Fruit fly (Drosophila melanogaster) whole organism, embryonic: ENCODE measurements around the gene CG8952.

Source experiments
- Abd-B ChIP-seq: fragments of 200-800 bp; sonication (Bioruptor generic); optimal IDR thresholded peaks from 2 replicates; lab custom pipeline; 2018; ENCODE audit warnings: missing biosample characterization, mild to moderate bottlenecking, missing genetic modification characterization, moderate library complexity
- Ada2b ChIP-seq: fragments of 200-800 bp; sonication (Bioruptor generic); IDR thresholded peaks from 2 replicates; pipeline ENCODE4 v1.3.6; 2022; ENCODE audit warnings: missing biosample characterization, missing genetic modification characterization
- Asciz ChIP-seq: fragments of 200-800 bp; sonication (Bioruptor generic); optimal IDR thresholded peaks from 2 replicates; lab custom pipeline; 2017; ENCODE audit warnings: missing biosample characterization, mild to moderate bottlenecking, missing genetic modification characterization, missing genetic modification reagents
- Awh ChIP-seq: fragments of 200-800 bp; sonication (Bioruptor generic); IDR thresholded peaks from 2 replicates; pipeline ENCODE4, ENCODE4 v1.3.6; 2022; ENCODE audit warnings: missing biosample characterization, missing genetic modification characterization
- CG10321 ChIP-seq: fragments of 200-800 bp; sonication (Bioruptor generic); IDR thresholded peaks from 2 replicates; pipeline ENCODE4 v1.3.6; 2022; ENCODE audit warnings: missing biosample characterization, missing genetic modification characterization
- CG11560 ChIP-seq: fragments of 200-800 bp; sonication (Bioruptor generic); IDR thresholded peaks from 3 replicates; pipeline ENCODE4 v1.3.6; 2022; ENCODE audit warnings: missing biosample characterization, missing genetic modification characterization
- CG13287 ChIP-seq: fragments of 200-800 bp; sonication (Bioruptor generic); IDR thresholded peaks from 2 replicates; pipeline ENCODE4 v1.3.6; 2022; ENCODE audit warnings: missing biosample characterization, missing genetic modification characterization; ENCODE audit not compliant: partially characterized antibody
- CG14860 ChIP-seq: fragments of 200-800 bp; sonication (Bioruptor generic); IDR thresholded peaks from 3 replicates; pipeline ENCODE4 v1.3.6; 2022; ENCODE audit warnings: missing biosample characterization, missing genetic modification characterization; ENCODE audit not compliant: partially characterized antibody
- CG1647 ChIP-seq: fragments of 200-800 bp; sonication (Bioruptor generic); optimal IDR thresholded peaks from 3 replicates; lab custom pipeline; 2016; ENCODE audit warnings: missing biosample characterization, missing genetic modification characterization
- CG2712 ChIP-seq: fragments of 200-800 bp; optimal IDR thresholded peaks from 3 replicates; lab custom pipeline; 2019; ENCODE audit warnings: missing biosample characterization, mild to moderate bottlenecking, missing genetic modification characterization, moderate library complexity
- CG33213 ChIP-seq: fragments of 200-800 bp; sonication (Bioruptor generic); optimal IDR thresholded peaks from 3 replicates; lab custom pipeline; 2016; ENCODE audit warnings: missing biosample characterization, missing genetic modification characterization
- CG34224 ChIP-seq: fragments of 200-800 bp; sonication (Bioruptor generic); IDR thresholded peaks from 3 replicates; pipeline ENCODE4 v1.3.6; 2022; ENCODE audit warnings: missing biosample characterization, missing genetic modification characterization; ENCODE audit not compliant: partially characterized antibody
- CG42726 ChIP-seq: fragments of 200-800 bp; sonication (Bioruptor generic); IDR thresholded peaks from 2 replicates; pipeline ENCODE4 v1.3.6; 2022; ENCODE audit warnings: missing biosample characterization, missing genetic modification characterization; ENCODE audit not compliant: partially characterized antibody
- CG5953 ChIP-seq: fragments of 200-800 bp; sonication (Bioruptor generic); IDR thresholded peaks from 2 replicates; pipeline ENCODE4 v1.3.6; 2022; ENCODE audit warnings: missing biosample characterization, missing genetic modification characterization
- CG6854 ChIP-seq: fragments of 200-800 bp; sonication (Bioruptor generic); optimal IDR thresholded peaks from 3 replicates; lab custom pipeline; 2017; ENCODE audit warnings: missing biosample characterization, mild to moderate bottlenecking, missing genetic modification characterization
- CG7928 ChIP-seq: fragments of 200-800 bp; sonication (Bioruptor generic); optimal IDR thresholded peaks from 2 replicates; lab custom pipeline; 2017; ENCODE audit warnings: missing biosample characterization, mild to moderate bottlenecking, missing genetic modification characterization
- CG8290 ChIP-seq, 3 experiments: fragments of 200-800 bp; sonication (Bioruptor generic); optimal IDR thresholded peaks; 2 replicates each; lab custom pipeline; 2016 to 2019; ENCODE audit warnings: missing biosample characterization in 3 of 3, missing genetic modification characterization in 3 of 3, mild to moderate bottlenecking in 2 of 3, moderate library complexity in 1 of 3
- CG8388 ChIP-seq: fragments of 200-800 bp; sonication (Bioruptor generic); optimal IDR thresholded peaks from 2 replicates; lab custom pipeline; 2019; ENCODE audit warnings: missing biosample characterization, mild to moderate bottlenecking, missing genetic modification characterization, moderate library complexity
- CG9876 ChIP-seq: fragments of 200-800 bp; sonication (Bioruptor generic); optimal IDR thresholded peaks from 2 replicates; lab custom pipeline; 2016; ENCODE audit warnings: missing biosample characterization, missing genetic modification characterization
- D19B ChIP-seq: fragments of 200-800 bp; sonication (Bioruptor generic); optimal IDR thresholded peaks from 2 replicates; lab custom pipeline; 2017; ENCODE audit warnings: missing biosample characterization, mild to moderate bottlenecking, missing genetic modification characterization
- Dbx ChIP-seq: fragments of 200-800 bp; sonication (Bioruptor generic); IDR thresholded peaks from 3 replicates; pipeline ENCODE4 v1.3.6; 2022; ENCODE audit warnings: missing biosample characterization, missing genetic modification characterization
- Ets97D ChIP-seq: fragments of 200-800 bp; sonication (Bioruptor generic); optimal IDR thresholded peaks from 3 replicates; lab custom pipeline; 2016; ENCODE audit warnings: missing biosample characterization, missing genetic modification characterization
- GATAe ChIP-seq: fragments of 200-800 bp; sonication (Bioruptor generic); conservative IDR thresholded peaks from 2 replicates; pipeline ENCODE4 v1.3.6; 2022; ENCODE audit warnings: missing biosample characterization, missing genetic modification characterization
- HLH54F ChIP-seq: fragments of 200-800 bp; sonication (Bioruptor generic); optimal IDR thresholded peaks from 3 replicates; lab custom pipeline; 2016; ENCODE audit warnings: missing biosample characterization, missing genetic modification characterization
- Nf-YB ChIP-seq: fragments of 200-800 bp; sonication (Bioruptor generic); optimal IDR thresholded peaks from 3 replicates; lab custom pipeline; 2019; ENCODE audit warnings: missing biosample characterization, mild to moderate bottlenecking, missing genetic modification characterization, moderate library complexity
- Sry-β ChIP-seq: fragments of 200-800 bp; sonication (Bioruptor generic); optimal IDR thresholded peaks from 2 replicates; lab custom pipeline; 2018; ENCODE audit warnings: missing biosample characterization, mild to moderate bottlenecking, missing genetic modification characterization, moderate library complexity
- Vsx1 ChIP-seq: fragments of 200-800 bp; sonication (Bioruptor generic); optimal IDR thresholded peaks from 2 replicates; lab custom pipeline; 2017; ENCODE audit warnings: missing biosample characterization, mild to moderate bottlenecking, missing genetic modification characterization, missing genetic modification reagents
- ara ChIP-seq: fragments of 200-800 bp; sonication (Bioruptor generic); IDR thresholded peaks from 2 replicates; pipeline ENCODE4 v1.3.6; 2022; ENCODE audit warnings: missing biosample characterization, missing genetic modification characterization
- bab2 ChIP-seq: fragments of 200-800 bp; sonication (Bioruptor generic); optimal IDR thresholded peaks from 2 replicates; lab custom pipeline; 2016; ENCODE audit warnings: missing biosample characterization, missing genetic modification characterization
- chn ChIP-seq: fragments of 200-800 bp; sonication (Bioruptor generic); optimal IDR thresholded peaks from 2 replicates; lab custom pipeline; 2016; ENCODE audit warnings: missing biosample characterization, missing genetic modification characterization
- corto ChIP-seq: fragments of 200-800 bp; sonication (Bioruptor generic); optimal IDR thresholded peaks from 2 replicates; lab custom pipeline; 2016; ENCODE audit warnings: missing biosample characterization, mild to moderate bottlenecking, missing genetic modification characterization, moderate library complexity
- croc ChIP-seq: fragments of 200-800 bp; sonication (Bioruptor generic); conservative IDR thresholded peaks from 3 replicates; pipeline ENCODE4 v1.3.6; 2022; ENCODE audit warnings: missing biosample characterization, missing genetic modification characterization
- crp ChIP-seq, 2 experiments: fragments of 200-800 bp; sonication (Bioruptor generic); optimal IDR thresholded peaks; 2 replicates in 1 of 2; 3 replicates in 1 of 2; lab custom pipeline; 2017; ENCODE audit warnings: missing biosample characterization in 2 of 2, missing genetic modification characterization in 2 of 2, mild to moderate bottlenecking in 1 of 2, moderate library complexity in 1 of 2
- emc ChIP-seq: fragments of 200-800 bp; sonication (Bioruptor generic); optimal IDR thresholded peaks from 2 replicates; lab custom pipeline; 2016; ENCODE audit warnings: missing biosample characterization, missing genetic modification characterization
- eve ChIP-seq, 2 experiments: fragments of >200 bp; optimal IDR thresholded peaks; 2 replicates each; lab custom pipeline; 2017; ENCODE audit warnings: missing biosample characterization in 2 of 2, missing genetic modification characterization in 2 of 2
- exex ChIP-seq: fragments of 200-800 bp; sonication (Bioruptor generic); optimal IDR thresholded peaks from 4 replicates; lab custom pipeline; 2018; ENCODE audit warnings: missing biosample characterization, mild to moderate bottlenecking, missing genetic modification characterization, moderate library complexity
- fd3F ChIP-seq: fragments of 200-800 bp; sonication (Bioruptor generic); optimal IDR thresholded peaks from 2 replicates; lab custom pipeline; 2018; ENCODE audit warnings: missing biosample characterization, mild to moderate bottlenecking, missing genetic modification characterization, moderate library complexity
- grau ChIP-seq: fragments of 200-800 bp; optimal IDR thresholded peaks from 3 replicates; lab custom pipeline; 2019; ENCODE audit warnings: missing biosample characterization, mild to moderate bottlenecking, missing genetic modification characterization, moderate library complexity
- her ChIP-seq: fragments of 200-800 bp; sonication (Bioruptor generic); optimal IDR thresholded peaks from 2 replicates; lab custom pipeline; 2016; ENCODE audit warnings: missing biosample characterization, missing genetic modification characterization
- ken ChIP-seq: fragments of 200-800 bp; sonication (Bioruptor generic); IDR thresholded peaks from 3 replicates; pipeline ENCODE4 v1.3.6; 2022; ENCODE audit warnings: missing biosample characterization, missing genetic modification characterization
- lov ChIP-seq, 2 experiments: fragments of 200-800 bp in 1 of 2; fragments of >200 bp in 1 of 2; sonication (Bioruptor generic) in 1 of 2; IDR thresholded peaks in 1 of 2; optimal IDR thresholded peaks in 1 of 2; 2 replicates in 1 of 2; 3 replicates in 1 of 2; pipeline versions ENCODE4 v1.3.6 to Lab custom; 2017 to 2022; ENCODE audit warnings: missing biosample characterization in 1 of 2, missing genetic modification characterization in 1 of 2
- nerfin-2 ChIP-seq: fragments of 200-800 bp; sonication (Bioruptor generic); IDR thresholded peaks from 2 replicates; pipeline ENCODE4 v1.3.6; 2022; ENCODE audit warnings: missing biosample characterization, missing genetic modification characterization; ENCODE audit not compliant: partially characterized antibody
- row ChIP-seq: fragments of 200-800 bp; sonication (Bioruptor generic); IDR thresholded peaks from 3 replicates; pipeline ENCODE4 v1.3.6; 2022; ENCODE audit warnings: missing biosample characterization, missing genetic modification characterization
- run ChIP-seq: fragments of 200-800 bp; sonication (Bioruptor generic); optimal IDR thresholded peaks from 3 replicates; lab custom pipeline; 2018; ENCODE audit warnings: missing biosample characterization, mild to moderate bottlenecking, missing genetic modification characterization
- slbo ChIP-seq: fragments of 200-800 bp; sonication (Bioruptor generic); IDR thresholded peaks from 2 replicates; pipeline ENCODE4 v1.3.6; 2022; ENCODE audit warnings: missing biosample characterization, missing genetic modification characterization
- stc ChIP-seq: fragments of 200-800 bp; sonication (Bioruptor generic); IDR thresholded peaks from 2 replicates; pipeline ENCODE4 v1.3.6; 2022; ENCODE audit warnings: missing biosample characterization, missing genetic modification characterization
- ttk ChIP-seq: fragments of 200-800 bp; sonication (Bioruptor generic); IDR thresholded peaks from 2 replicates; pipeline ENCODE4 v2.1.2; 2022; ENCODE audit warnings: missing biosample characterization, missing genetic modification characterization
- zf30C ChIP-seq: fragments of 200-800 bp; sonication (Bioruptor generic); optimal IDR thresholded peaks from 3 replicates; lab custom pipeline; 2018; ENCODE audit warnings: missing biosample characterization, mild to moderate bottlenecking, missing genetic modification characterization

CG8952 gene

DNA sequence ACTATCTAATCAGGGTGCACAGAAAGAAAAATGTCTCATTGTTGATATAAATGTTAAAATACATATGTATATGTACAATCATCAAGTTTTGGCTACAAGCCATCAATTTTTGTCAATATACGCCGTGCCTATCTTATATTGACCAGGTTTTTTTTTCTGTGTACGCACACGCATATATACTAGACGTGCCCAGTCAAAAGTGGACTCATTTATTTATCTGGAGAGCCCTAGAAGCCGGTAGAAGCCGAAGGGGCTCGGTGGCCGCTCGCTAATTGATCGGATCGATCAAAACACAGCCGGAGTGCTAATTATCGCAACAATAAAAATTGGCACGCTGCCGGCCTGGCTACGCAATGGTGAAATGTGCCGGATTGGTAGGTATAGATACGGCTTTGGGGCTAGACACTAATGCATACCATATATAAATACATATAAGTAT, 25.9 kb downstream of the CG8952 start (continued):
- no peak for TF ChIP-seq nerfin-2
- TF ChIP-seq ara (GFP tag; lab: Robert Waterston, UW): peak; percentile 53; the same call in 1 of the 2 replicates
- peak; percentile 44 for TF ChIP-seq Nf-YB (GFP tag; lab: Kevin White, UChicago)
- no peak for TF ChIP-seq CG42726
- peak; percentile 44 for TF ChIP-seq chn (GFP tag; lab: Kevin White, UChicago)
- TF ChIP-seq D19B (GFP tag; lab: Kevin White, UChicago): peak; percentile 66
- no peak for TF ChIP-seq eve (GFP tag; optimal IDR thresholded peaks at IDR 0.05; lab: Kevin White, UChicago)
- TF ChIP-seq CG2712 (tag; lab: Kevin White, UChicago): peak; percentile 61
- no peak for TF ChIP-seq CG8290 (GFP tag; optimal IDR thresholded peaks at IDR 0.05; lab: Kevin White, UChicago)
- peak in 1 of 2 experiments; percentile 82 for TF ChIP-seq CG8290 (tag; optimal IDR thresholded peaks at IDR 0.05; lab: Kevin White, UChicago)
- peak; percentile 22 for TF ChIP-seq corto (GFP tag; lab: Kevin White, UChicago)
- peak; percentile 55 for TF ChIP-seq ttk (GFP tag; lab: Robert Waterston, UW)
- peak; percentile 62 for TF ChIP-seq HLH54F
- TF ChIP-seq Ets97D: no peak
- peak; percentile 60 for TF ChIP-seq fd3F (GFP tag; lab: Kevin White, UChicago)
- TF ChIP-seq exex (tag; lab: Kevin White, UChicago): peak; percentile 99
- TF ChIP-seq crp (GFP tag; optimal IDR thresholded peaks at IDR 0.05; lab: Kevin White, UChicago): peak in 1 of 2 experiments; percentile 21
- peak; percentile 78 for TF ChIP-seq stc (GFP tag; lab: Robert Waterston, UW)
- TF ChIP-seq slbo (GFP tag; lab: Robert Waterston, UW): peak; percentile 91
- no peak for TF ChIP-seq CG1647 (GFP tag; lab: Kevin White, UChicago)
- peak; percentile 21; the same call in 1 of the 3 replicates for TF ChIP-seq CG11560
- peak; percentile 28 for TF ChIP-seq CG33213
- TF ChIP-seq emc: peak; percentile 17
- TF ChIP-seq Dbx (GFP tag; lab: Robert Waterston, UW): peak; percentile 88
- TF ChIP-seq lov (optimal IDR thresholded peaks at IDR 0.05; lab: Kevin White, UChicago): no peak
- no peak for TF ChIP-seq lov (GFP tag; IDR thresholded peaks at IDR 0.05; lab: Robert Waterston, UW)
- TF ChIP-seq CG9876 (GFP tag; lab: Kevin White, UChicago): no peak
- no peak for TF ChIP-seq CG5953
- TF ChIP-seq Vsx1: peak; percentile 70
- no peak for TF ChIP-seq run
- peak; percentile 78 for TF ChIP-seq grau (tag; lab: Kevin White, UChicago)
- TF ChIP-seq her: peak; percentile 47
- TF ChIP-seq CG8388 (GFP tag; lab: Kevin White, UChicago): peak; percentile 50
- TF ChIP-seq CG10321: 0 out of 2 replicates have a peak, but pooled peaks have one; percentile 29
- peak; percentile 75 for TF ChIP-seq Ada2b (GFP tag; lab: Robert Waterston, UW)
- no peak for TF ChIP-seq CG34224 (GFP tag; lab: Robert Waterston, UW)
- no peak for TF ChIP-seq Asciz
- TF ChIP-seq CG13287 (GFP tag; lab: Robert Waterston, UW): no peak
- TF ChIP-seq zf30C: peak; percentile 90
- TF ChIP-seq bab2: peak; percentile 56
- no peak for TF ChIP-seq Sry-β (GFP tag; lab: Kevin White, UChicago)
- no peak; the same call in 2 of the 3 replicates for TF ChIP-seq croc
- TF ChIP-seq Awh (GFP tag; lab: Robert Waterston, UW): peak; percentile 63
- TF ChIP-seq Abd-B (GFP tag; lab: Kevin White, UChicago): peak; percentile 12
- TF ChIP-seq CG14860 (GFP tag; lab: Robert Waterston, UW): no peak
- peak; percentile 46; the same call in 1 of the 3 replicates for TF ChIP-seq ken (GFP tag; lab: Robert Waterston, UW)
- TF ChIP-seq CG7928 (GFP tag; lab: Kevin White, UChicago): peak; percentile 15
- TF ChIP-seq CG6854 (GFP tag; lab: Kevin White, UChicago): peak; percentile 55
- peak; percentile 97 for TF ChIP-seq GATAe (GFP tag; lab: Robert Waterston, UW)
- TF ChIP-seq row: peak; percentile 90
- TF ChIP-seq, all 482 proteins: peak for 305
